Fruit fly (Drosophila melanogaster): ENCODE measurements around the gene CG13894.

The CG13894 gene

dm6 chr3L:735948-736347 is 37.0 kb upstream of the CG13894 start:
- no peak for TF ChIP-seq CG8478 (optimal IDR thresholded peaks at IDR 0.05)
- no peak for TF ChIP-seq CTCF (optimal IDR thresholded peaks at IDR 0.05)

DNA sequence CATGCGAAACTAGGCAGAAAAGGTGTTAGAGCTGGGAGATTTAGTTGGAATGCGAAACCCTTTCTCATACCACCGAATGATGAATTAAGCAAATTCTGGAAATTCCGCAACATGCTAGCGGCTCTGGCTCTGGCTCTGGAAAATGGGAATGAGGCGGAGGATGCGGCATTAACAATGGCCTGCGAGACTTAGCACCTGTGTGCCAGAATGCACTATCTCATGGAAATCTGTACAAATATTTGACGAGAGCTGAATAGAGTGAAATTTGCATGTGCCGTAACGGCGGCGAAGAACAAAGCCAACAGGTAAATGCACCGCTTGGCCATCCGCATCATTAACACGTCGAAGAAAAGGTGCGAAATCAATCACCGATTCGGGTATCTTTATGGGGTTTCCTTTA is 36.4 kb upstream of the CG13894 start:
- TF ChIP-seq CTCF (optimal IDR thresholded peaks at IDR 0.05): no peak
- TF ChIP-seq CG8478 (optimal IDR thresholded peaks at IDR 0.05): no peak

dm6 chr3L:733845-734697 is 35.1 kb upstream of the CG13894 start:
- TF ChIP-seq CG8478 (optimal IDR thresholded peaks at IDR 0.05) (no peak), CTCF (optimal IDR thresholded peaks at IDR 0.05) (no peak)

dm6 chr3L:733174-733829 is 34.4 kb upstream of the CG13894 start:
- TF ChIP-seq CG8478 (optimal IDR thresholded peaks at IDR 0.05) (no peak), CTCF (optimal IDR thresholded peaks at IDR 0.05) (no peak)

dm6 chr3L:732290-732954 is 33.5 kb upstream of the CG13894 start:
- TF ChIP-seq CG8478 (optimal IDR thresholded peaks at IDR 0.05): no peak
- no peak for TF ChIP-seq CTCF (optimal IDR thresholded peaks at IDR 0.05)

DNA sequence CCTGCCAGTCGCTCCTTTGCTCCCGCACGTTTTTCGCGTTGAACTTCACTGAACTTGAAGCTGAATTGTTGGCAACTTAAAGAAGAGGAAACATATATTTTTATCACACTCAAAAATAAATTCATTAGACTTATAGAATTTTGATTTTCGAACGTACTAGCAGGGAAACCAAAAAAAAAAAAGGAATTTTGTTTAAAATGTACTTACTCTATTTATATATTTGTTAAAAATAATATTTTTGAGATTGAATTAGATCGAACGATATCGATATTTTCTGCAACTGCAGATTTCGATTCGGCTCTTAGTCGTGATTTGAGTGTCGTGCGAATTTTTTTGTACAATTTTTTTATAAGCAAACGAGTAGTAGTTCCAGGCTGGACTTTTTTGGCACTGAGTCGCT is 32.5 kb upstream of the CG13894 start:
- no peak for TF ChIP-seq CG8478 (optimal IDR thresholded peaks at IDR 0.05)
- TF ChIP-seq CTCF (optimal IDR thresholded peaks at IDR 0.05): no peak

DNA sequence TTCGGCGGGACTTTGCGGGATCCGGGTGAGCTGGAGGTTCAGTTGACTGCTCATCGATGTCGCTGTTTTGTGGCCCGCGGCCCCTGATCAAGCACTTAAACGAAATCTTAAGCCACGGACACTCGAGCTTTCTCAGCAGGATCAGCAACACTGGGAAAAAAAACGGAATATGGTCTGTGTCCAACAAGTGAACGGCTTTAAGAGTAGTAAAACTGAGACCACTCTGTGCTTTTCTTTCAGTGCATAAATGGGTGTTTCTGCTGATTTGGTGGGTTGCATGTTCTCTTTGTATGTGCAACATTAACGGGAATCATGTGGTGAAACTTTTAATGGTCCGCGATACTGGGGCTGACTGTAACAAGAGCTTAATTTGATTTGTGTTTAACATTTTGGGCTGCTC is 30.4 kb upstream of the CG13894 start:
- TF ChIP-seq CG8478 (optimal IDR thresholded peaks at IDR 0.05) (no peak), CTCF (optimal IDR thresholded peaks at IDR 0.05) (no peak)

dm6 chr3L:728579-728978 is 29.6 kb upstream of the CG13894 start:
- TF ChIP-seq CG8478 (optimal IDR thresholded peaks at IDR 0.05) (no peak), CTCF (optimal IDR thresholded peaks at IDR 0.05) (no peak)

- TF ChIP-seq CG8478 (optimal IDR thresholded peaks at IDR 0.05): no peak
- TF ChIP-seq CTCF (optimal IDR thresholded peaks at IDR 0.05): no peak
Observed at dm6 chr3L:727874-728273, 28.9 kb upstream of the CG13894 start.

DNA sequence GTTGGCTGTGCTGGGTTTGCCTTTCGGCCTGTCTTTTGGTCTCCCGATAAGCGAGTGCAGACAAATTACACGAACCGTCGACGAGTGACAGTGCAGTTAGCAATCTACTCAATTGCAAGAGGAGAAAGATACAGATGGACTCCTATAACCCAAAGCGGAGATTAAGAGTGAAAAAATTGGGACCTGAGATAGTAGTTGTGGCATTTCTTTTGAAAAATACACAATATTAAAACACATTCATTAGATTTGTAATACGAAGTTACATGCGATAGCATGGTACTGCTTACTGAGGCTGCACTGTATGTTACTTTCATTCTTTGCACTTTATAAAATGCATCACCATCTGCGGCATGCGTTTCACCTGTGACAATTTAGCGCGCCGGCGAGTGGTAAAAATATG is 28.2 kb upstream of the CG13894 start:
- TF ChIP-seq CG8478 (optimal IDR thresholded peaks at IDR 0.05) (no peak), CTCF (optimal IDR thresholded peaks at IDR 0.05) (no peak)

- TF ChIP-seq CG8478 (optimal IDR thresholded peaks at IDR 0.05) (no peak), CTCF (optimal IDR thresholded peaks at IDR 0.05) (no peak)
Observed at dm6 chr3L:726486-727180, 27.7 kb upstream of the CG13894 start.

DNA sequence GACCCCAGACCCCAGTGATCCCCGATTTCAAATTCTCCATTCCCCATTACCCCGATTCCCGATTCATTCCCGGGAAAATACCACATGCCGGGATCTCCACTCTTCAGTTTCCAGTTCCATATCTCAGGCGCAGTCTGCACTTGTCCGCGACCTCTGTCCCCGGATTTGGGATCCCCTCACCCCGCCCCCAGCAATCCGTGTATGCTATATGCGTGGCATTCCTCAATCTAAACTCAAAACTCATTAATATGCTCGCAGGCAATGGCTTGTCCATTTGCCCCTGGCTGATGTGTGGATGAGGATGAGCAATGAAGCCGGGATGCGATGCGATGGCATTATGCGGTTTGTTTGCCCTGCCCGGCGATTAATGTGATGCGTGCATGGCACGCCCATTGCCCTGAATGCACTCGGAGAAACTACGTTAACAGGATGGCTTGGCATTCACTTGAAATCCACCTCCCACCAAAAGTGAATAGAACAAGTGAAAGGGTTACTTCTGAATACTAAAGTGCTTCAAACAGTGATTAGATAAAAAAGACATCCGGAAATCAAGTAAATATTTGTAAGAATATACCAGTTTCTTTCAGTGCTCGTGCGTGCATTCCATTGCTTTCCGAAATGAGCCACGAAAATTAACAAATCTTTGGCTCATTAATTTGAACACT is 26.7 kb upstream of the CG13894 start:
- TF ChIP-seq CTCF (optimal IDR thresholded peaks at IDR 0.05) (no peak), CG8478 (optimal IDR thresholded peaks at IDR 0.05) (no peak)

DNA sequence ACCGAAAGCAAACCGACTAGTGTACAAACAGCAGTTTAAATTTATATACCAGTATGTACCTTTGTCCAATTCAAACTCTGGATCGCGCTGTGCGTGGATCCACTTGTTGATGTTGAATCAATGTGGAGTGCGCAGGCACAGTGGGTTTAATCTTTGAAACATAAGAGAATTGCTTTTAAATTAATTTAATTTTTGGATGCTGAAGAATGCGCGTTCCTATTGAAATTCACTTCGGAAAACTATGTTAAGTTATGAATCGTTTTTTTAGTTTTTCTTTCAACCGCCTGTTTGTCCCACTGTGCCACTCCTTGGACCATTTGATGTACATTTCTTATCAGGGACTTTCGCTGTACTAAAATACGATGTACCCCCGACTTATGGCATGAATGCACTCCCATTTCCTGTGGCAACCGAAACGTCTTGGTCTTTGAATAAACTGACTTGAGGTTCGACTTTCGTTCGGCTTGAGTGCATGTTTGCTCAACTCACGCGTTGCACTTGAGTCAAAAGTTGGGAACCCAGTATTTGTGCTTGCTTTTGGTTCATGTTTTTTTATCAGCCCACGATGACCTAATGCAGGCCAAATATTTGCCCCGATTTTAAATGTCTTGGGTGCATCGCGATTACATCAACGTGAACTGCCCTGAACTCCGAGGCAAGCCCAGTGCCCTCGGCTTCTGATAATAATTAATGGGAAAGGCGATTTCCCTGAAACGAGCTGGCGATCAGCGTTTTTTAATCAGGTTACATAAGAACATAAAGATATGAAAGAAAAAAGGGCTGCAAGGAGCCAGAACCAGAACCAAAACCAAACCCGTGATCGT is 25.8 kb upstream of the CG13894 start:
- TF ChIP-seq CTCF (optimal IDR thresholded peaks at IDR 0.05): no peak
- no peak for TF ChIP-seq CG8478 (optimal IDR thresholded peaks at IDR 0.05)
